Fruit fly (Drosophila melanogaster) whole organism, embryonic: Measurements from ENCODE around the gene CkIIalpha-i3.

Experiments
- Blimp-1 ChIP-seq: fragments of 200-800 bp; sonication (Bioruptor generic); optimal IDR thresholded peaks from 3 replicates; lab custom pipeline; 2018; ENCODE audit warnings: missing biosample characterization, missing genetic modification characterization, mild to moderate bottlenecking, moderate library complexity, missing genetic modification reagents
- CG10209 ChIP-seq: fragments of 200-800 bp; sonication (Bioruptor generic); optimal IDR thresholded peaks from 3 replicates; lab custom pipeline; 2017; ENCODE audit warnings: missing biosample characterization, mild to moderate bottlenecking, missing genetic modification characterization, missing genetic modification reagents
- CG10543 ChIP-seq: fragments of 200-800 bp; sonication (Bioruptor generic); optimal IDR thresholded peaks from 3 replicates; lab custom pipeline; 2017; ENCODE audit warnings: missing biosample characterization, mild to moderate bottlenecking, missing genetic modification characterization, moderate library complexity
- CG10959 ChIP-seq: fragments of 200-800 bp; sonication (Bioruptor generic); IDR thresholded peaks from 2 replicates; pipeline ENCODE4 v1.3.6; 2022; ENCODE audit warnings: missing biosample characterization, missing genetic modification characterization
- CG11093 ChIP-seq: fragments of 200-800 bp; sonication (Bioruptor generic); IDR thresholded peaks from 3 replicates; pipeline ENCODE4 v1.3.6; 2022; ENCODE audit warnings: missing biosample characterization, missing genetic modification characterization
- CG12744 ChIP-seq: fragments of 200-800 bp; sonication (Bioruptor generic); optimal IDR thresholded peaks from 2 replicates; lab custom pipeline; 2016; ENCODE audit warnings: missing biosample characterization, missing genetic modification characterization
- CG12942 ChIP-seq: fragments of 200-800 bp; sonication (Bioruptor generic); optimal IDR thresholded peaks from 3 replicates; lab custom pipeline; 2016; ENCODE audit warnings: missing biosample characterization, missing genetic modification characterization
- CG13894 ChIP-seq: fragments of 200-800 bp; sonication (Bioruptor generic); optimal IDR thresholded peaks from 3 replicates; lab custom pipeline; 2018; ENCODE audit warnings: missing biosample characterization, mild to moderate bottlenecking, missing genetic modification characterization, moderate library complexity
- CG14050 ChIP-seq: fragments of 200-800 bp; sonication (Bioruptor generic); IDR thresholded peaks from 3 replicates; pipeline ENCODE4 v1.3.6; 2022; ENCODE audit warnings: missing biosample characterization, missing genetic modification characterization
- CG14710 ChIP-seq: fragments of 200-800 bp; sonication (Bioruptor generic); optimal IDR thresholded peaks from 3 replicates; lab custom pipeline; 2019; ENCODE audit warnings: missing biosample characterization, mild to moderate bottlenecking, missing genetic modification characterization, moderate library complexity
- CG14965 ChIP-seq: fragments of 200-800 bp; sonication (Bioruptor generic); optimal IDR thresholded peaks from 2 replicates; lab custom pipeline; 2016; ENCODE audit warnings: missing biosample characterization, missing genetic modification characterization, borderline replicate concordance
- CG15011 ChIP-seq: fragments of 200-800 bp; sonication (Bioruptor generic); optimal IDR thresholded peaks from 3 replicates; lab custom pipeline; 2018; ENCODE audit warnings: missing biosample characterization, mild to moderate bottlenecking, missing genetic modification characterization
- CG17328 ChIP-seq: fragments of 200-800 bp; sonication (Bioruptor generic); IDR thresholded peaks from 2 replicates; pipeline ENCODE4 v1.3.6; 2022; ENCODE audit warnings: missing biosample characterization, missing genetic modification characterization
- CG17359 ChIP-seq: fragments of 200-800 bp; sonication (Bioruptor generic); optimal IDR thresholded peaks from 3 replicates; lab custom pipeline; 2018; ENCODE audit warnings: missing biosample characterization, mild to moderate bottlenecking, missing genetic modification characterization, moderate library complexity
- CG17385 ChIP-seq: fragments of 200-800 bp; sonication (Bioruptor generic); optimal IDR thresholded peaks from 3 replicates; lab custom pipeline; 2018; ENCODE audit warnings: missing biosample characterization, mild to moderate bottlenecking, missing genetic modification characterization
- CG31365 ChIP-seq: fragments of 200-800 bp; sonication (Bioruptor generic); optimal IDR thresholded peaks from 2 replicates; lab custom pipeline; 2018; ENCODE audit warnings: missing biosample characterization, mild to moderate bottlenecking, missing genetic modification characterization
- CG3163 ChIP-seq: fragments of 200-800 bp; sonication (Bioruptor generic); optimal IDR thresholded peaks from 3 replicates; lab custom pipeline; 2016; ENCODE audit warnings: missing biosample characterization, missing genetic modification characterization
- CG3281 ChIP-seq: fragments of 200-800 bp; sonication (Bioruptor generic); optimal IDR thresholded peaks from 3 replicates; lab custom pipeline; 2017; ENCODE audit warnings: missing biosample characterization, mild to moderate bottlenecking, missing genetic modification characterization
- CG4404 ChIP-seq: fragments of 200-800 bp; sonication (Bioruptor generic); IDR thresholded peaks from 2 replicates; pipeline ENCODE4 v1.3.6; 2022; ENCODE audit warnings: missing biosample characterization, missing genetic modification characterization
- CG5953 ChIP-seq: fragments of 200-800 bp; sonication (Bioruptor generic); IDR thresholded peaks from 2 replicates; pipeline ENCODE4 v1.3.6; 2022; ENCODE audit warnings: missing biosample characterization, missing genetic modification characterization
- CG6272 ChIP-seq: fragments of 200-800 bp; sonication (Bioruptor generic); IDR thresholded peaks from 2 replicates; pipeline ENCODE4 v1.3.6; 2022; ENCODE audit warnings: missing biosample characterization, missing genetic modification characterization
- CG6683 ChIP-seq: fragments of 200-800 bp; sonication (Bioruptor generic); optimal IDR thresholded peaks from 2 replicates; lab custom pipeline; 2017; ENCODE audit warnings: missing biosample characterization, mild to moderate bottlenecking, missing genetic modification characterization, missing genetic modification reagents
- CG6854 ChIP-seq: fragments of 200-800 bp; sonication (Bioruptor generic); optimal IDR thresholded peaks from 3 replicates; lab custom pipeline; 2017; ENCODE audit warnings: missing biosample characterization, mild to moderate bottlenecking, missing genetic modification characterization
- CG7987 ChIP-seq: fragments of 200-800 bp; sonication (Bioruptor generic); optimal IDR thresholded peaks from 2 replicates; lab custom pipeline; 2018; ENCODE audit warnings: missing biosample characterization, mild to moderate bottlenecking, missing genetic modification characterization, moderate library complexity
- CG9215 ChIP-seq: fragments of 200-800 bp; sonication (Bioruptor generic); IDR thresholded peaks from 2 replicates; pipeline ENCODE4 v1.3.6; 2022; ENCODE audit warnings: missing biosample characterization, missing genetic modification characterization
- CG9876 ChIP-seq: fragments of 200-800 bp; sonication (Bioruptor generic); optimal IDR thresholded peaks from 2 replicates; lab custom pipeline; 2016; ENCODE audit warnings: missing biosample characterization, missing genetic modification characterization
- CG9932 ChIP-seq: fragments of 200-800 bp; sonication (Bioruptor generic); IDR thresholded peaks from 2 replicates; pipeline ENCODE4 v1.3.6; 2022; ENCODE audit warnings: missing biosample characterization, missing genetic modification characterization
- Dad ChIP-seq: fragments of 200-800 bp; sonication (Bioruptor generic); optimal IDR thresholded peaks from 3 replicates; lab custom pipeline; 2016; ENCODE audit warnings: missing biosample characterization, missing genetic modification characterization
- Dip3 ChIP-seq: fragments of 200-800 bp; sonication (Bioruptor generic); optimal IDR thresholded peaks from 3 replicates; lab custom pipeline; 2016; ENCODE audit warnings: missing biosample characterization, missing genetic modification characterization
- E2f1 ChIP-seq: fragments of 200-800 bp; sonication (Bioruptor generic); IDR thresholded peaks from 2 replicates; pipeline ENCODE4 v1.3.6; 2022; ENCODE audit warnings: missing biosample characterization, missing genetic modification characterization
- GATAe ChIP-seq: fragments of 200-800 bp; sonication (Bioruptor generic); conservative IDR thresholded peaks from 2 replicates; pipeline ENCODE4 v1.3.6; 2022; ENCODE audit warnings: missing biosample characterization, missing genetic modification characterization
- Hmr ChIP-seq: fragments of 200-800 bp; sonication (Bioruptor generic); optimal IDR thresholded peaks from 3 replicates; lab custom pipeline; 2017; ENCODE audit warnings: mild to moderate bottlenecking, missing biosample characterization, missing genetic modification reagents, missing genetic modification characterization
- Max ChIP-seq: fragments of 200-800 bp; sonication (Bioruptor generic); optimal IDR thresholded peaks from 2 replicates; lab custom pipeline; 2016; ENCODE audit warnings: missing biosample characterization, mild to moderate bottlenecking, missing genetic modification characterization
- Mes4 ChIP-seq: fragments of 200-800 bp; sonication (Bioruptor generic); optimal IDR thresholded peaks from 2 replicates; lab custom pipeline; 2016; ENCODE audit warnings: missing biosample characterization, missing genetic modification characterization
- Scr ChIP-seq: fragments of 200-800 bp; sonication (Bioruptor generic); IDR thresholded peaks from 2 replicates; pipeline ENCODE4 v1.3.6; 2022; ENCODE audit warnings: missing biosample characterization, missing genetic modification characterization; ENCODE audit not compliant: partially characterized antibody
- Tbp ChIP-seq: fragments of >200 bp; optimal IDR thresholded peaks from 2 replicates; lab custom pipeline; 2018; ENCODE audit warnings: missing biosample characterization, missing genetic modification characterization
- bab2 ChIP-seq: fragments of 200-800 bp; sonication (Bioruptor generic); optimal IDR thresholded peaks from 2 replicates; lab custom pipeline; 2016; ENCODE audit warnings: missing biosample characterization, missing genetic modification characterization
- danr ChIP-seq: fragments of 200-800 bp; sonication (Bioruptor generic); IDR thresholded peaks from 2 replicates; pipeline ENCODE4 v1.3.6; 2022; ENCODE audit warnings: missing biosample characterization, missing genetic modification characterization
- dmrt11E ChIP-seq: fragments of 200-800 bp; sonication (Bioruptor generic); optimal IDR thresholded peaks from 3 replicates; lab custom pipeline; 2018; ENCODE audit warnings: missing biosample characterization, mild to moderate bottlenecking, missing genetic modification characterization, moderate library complexity
- en ChIP-seq: fragments of 200-800 bp; sonication (Bioruptor generic); optimal IDR thresholded peaks from 2 replicates; lab custom pipeline; 2016; ENCODE audit warnings: missing biosample characterization, missing genetic modification characterization
- fd64A ChIP-seq: fragments of 200-800 bp; sonication (Bioruptor generic); optimal IDR thresholded peaks from 3 replicates; lab custom pipeline; 2018; ENCODE audit warnings: missing biosample characterization, mild to moderate bottlenecking, missing genetic modification characterization
- fu2 ChIP-seq: fragments of 200-800 bp; sonication (Bioruptor generic); optimal IDR thresholded peaks from 2 replicates; lab custom pipeline; 2016; ENCODE audit warnings: missing biosample characterization, missing genetic modification characterization
- gfzf ChIP-seq: fragments of 200-800 bp; sonication (Bioruptor generic); optimal IDR thresholded peaks from 2 replicates; lab custom pipeline; 2016; ENCODE audit warnings: missing biosample characterization, mild to moderate bottlenecking, missing genetic modification characterization, moderate library complexity
- kay ChIP-seq: fragments of 200-800 bp; sonication (Bioruptor generic); optimal IDR thresholded peaks from 2 replicates; lab custom pipeline; 2016; ENCODE audit warnings: missing biosample characterization, missing genetic modification characterization
- pum ChIP-seq: fragments of 200-800 bp; sonication (Bioruptor generic); optimal IDR thresholded peaks from 2 replicates; lab custom pipeline; 2016; ENCODE audit warnings: missing biosample characterization, missing genetic modification characterization
- sc ChIP-seq, 3 experiments: fragments of >200 bp in 2 of 3; fragments of 200-800 bp in 1 of 3; sonication (Bioruptor generic) in 1 of 3; optimal IDR thresholded peaks; 2 replicates in 2 of 3; 3 replicates in 1 of 3; lab custom pipeline; 2017; ENCODE audit warnings: mild to moderate bottlenecking in 1 of 3, missing biosample characterization in 1 of 3, missing genetic modification characterization in 1 of 3, missing genetic modification reagents in 1 of 3
- scrt ChIP-seq: fragments of 200-800 bp; sonication (Bioruptor generic); optimal IDR thresholded peaks from 2 replicates; lab custom pipeline; 2018; ENCODE audit warnings: missing biosample characterization, mild to moderate bottlenecking, missing genetic modification characterization, moderate library complexity
- sqz ChIP-seq: fragments of 200-800 bp; sonication (Bioruptor generic); optimal IDR thresholded peaks from 3 replicates; lab custom pipeline; 2018; ENCODE audit warnings: missing biosample characterization, mild to moderate bottlenecking, missing genetic modification characterization
- tgo ChIP-seq: fragments of 200-800 bp; sonication (Bioruptor generic); IDR thresholded peaks from 3 replicates; pipeline ENCODE4 v1.3.6; 2022; ENCODE audit warnings: missing biosample characterization, missing genetic modification characterization

The CkIIalpha-i3 gene

DNA sequence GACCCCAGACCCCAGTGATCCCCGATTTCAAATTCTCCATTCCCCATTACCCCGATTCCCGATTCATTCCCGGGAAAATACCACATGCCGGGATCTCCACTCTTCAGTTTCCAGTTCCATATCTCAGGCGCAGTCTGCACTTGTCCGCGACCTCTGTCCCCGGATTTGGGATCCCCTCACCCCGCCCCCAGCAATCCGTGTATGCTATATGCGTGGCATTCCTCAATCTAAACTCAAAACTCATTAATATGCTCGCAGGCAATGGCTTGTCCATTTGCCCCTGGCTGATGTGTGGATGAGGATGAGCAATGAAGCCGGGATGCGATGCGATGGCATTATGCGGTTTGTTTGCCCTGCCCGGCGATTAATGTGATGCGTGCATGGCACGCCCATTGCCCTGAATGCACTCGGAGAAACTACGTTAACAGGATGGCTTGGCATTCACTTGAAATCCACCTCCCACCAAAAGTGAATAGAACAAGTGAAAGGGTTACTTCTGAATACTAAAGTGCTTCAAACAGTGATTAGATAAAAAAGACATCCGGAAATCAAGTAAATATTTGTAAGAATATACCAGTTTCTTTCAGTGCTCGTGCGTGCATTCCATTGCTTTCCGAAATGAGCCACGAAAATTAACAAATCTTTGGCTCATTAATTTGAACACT, 15.3 kb upstream of the CkIIalpha-i3 start (continued):
- no peak for TF ChIP-seq CG31365 (tag; lab: Kevin White, UChicago)
- TF ChIP-seq kay (GFP tag; lab: Kevin White, UChicago), result peak; percentile 8
- TF ChIP-seq dmrt11E (tag; lab: Kevin White, UChicago), result peak; percentile 98
- no peak for TF ChIP-seq CG6854
- TF ChIP-seq danr (GFP tag; lab: Robert Waterston, UW), result peak; percentile 63; the same call in 1 of the 2 replicates
- TF ChIP-seq CG13894 (tag; lab: Kevin White, UChicago), result no peak
- peak; percentile 20 for TF ChIP-seq CG17385 (GFP tag; lab: Kevin White, UChicago)
- TF ChIP-seq bab2 (GFP tag; lab: Kevin White, UChicago), result peak; percentile 82
- TF ChIP-seq Blimp-1 (GFP tag; lab: Kevin White, UChicago), result peak; percentile 76
- TF ChIP-seq fd64A (GFP tag; lab: Kevin White, UChicago), result peak; percentile 16
- peak; percentile 78 for TF ChIP-seq CG10209 (GFP tag; lab: Kevin White, UChicago)
- peak; percentile 74; the same call in 2 of the 3 replicates for TF ChIP-seq tgo (GFP tag; lab: Robert Waterston, UW)
- no peak for TF ChIP-seq fu2 (GFP tag; lab: Kevin White, UChicago)
- peak; percentile 26 for TF ChIP-seq CG14965 (GFP tag; lab: Kevin White, UChicago)
- no peak for TF ChIP-seq GATAe
- TF ChIP-seq Dip3, result no peak
- TF ChIP-seq CG12942 (GFP tag; lab: Kevin White, UChicago), result peak; percentile 67
- TF ChIP-seq en, result peak; percentile 72
- TF ChIP-seq CG7987 (GFP tag; lab: Kevin White, UChicago), result peak; percentile 39
- peak; percentile 93 for TF ChIP-seq CG14710 (tag; lab: Kevin White, UChicago)
- TF ChIP-seq CG9876 (GFP tag; lab: Kevin White, UChicago), result peak; percentile 42
- peak; percentile 69 for TF ChIP-seq E2f1 (GFP tag; lab: Robert Waterston, UW)
- TF ChIP-seq CG9215 (GFP tag; lab: Robert Waterston, UW), result peak; percentile 33; the same call in 1 of the 2 replicates
- TF ChIP-seq CG9932 (GFP tag; lab: Robert Waterston, UW), result no peak
- TF ChIP-seq CG5953 (GFP tag; lab: Robert Waterston, UW), result no peak
- no peak for TF ChIP-seq Tbp (GFP tag; lab: Kevin White, UChicago)
- peak; percentile 90 for TF ChIP-seq Mes4
- peak; percentile 69 for TF ChIP-seq CG6272
- TF ChIP-seq CG10959, result peak; percentile 98
- no peak for TF ChIP-seq scrt (GFP tag; lab: Kevin White, UChicago)
- peak; percentile 66; the same call in 2 of the 3 replicates for TF ChIP-seq CG11093 (GFP tag; lab: Robert Waterston, UW)
- peak; percentile 66 for TF ChIP-seq Max (GFP tag; lab: Kevin White, UChicago)
- peak; percentile 52 for TF ChIP-seq CG3163 (GFP tag; lab: Kevin White, UChicago)
- TF ChIP-seq CG10543, result no peak
- TF ChIP-seq Hmr (GFP tag; lab: Kevin White, UChicago), result no peak
- no peak for TF ChIP-seq CG15011 (GFP tag; lab: Kevin White, UChicago)
- TF ChIP-seq CG4404, result peak; percentile 96
- peak; percentile 68 for TF ChIP-seq Dad (GFP tag; lab: Kevin White, UChicago)
- peak; percentile 64 for TF ChIP-seq CG12744 (GFP tag; lab: Kevin White, UChicago)
- peak; percentile 86 for TF ChIP-seq pum
- TF ChIP-seq Scr (GFP tag; lab: Robert Waterston, UW), result no peak
- TF ChIP-seq sqz (GFP tag; lab: Kevin White, UChicago), result no peak
- TF ChIP-seq CG17359 (tag; lab: Kevin White, UChicago), result peak; percentile 55
- TF ChIP-seq gfzf, result no peak
- no peak for TF ChIP-seq CG6683 (GFP tag; lab: Kevin White, UChicago)
- peak; percentile 94 for TF ChIP-seq CG17328
- TF ChIP-seq CG14050 (GFP tag; lab: Robert Waterston, UW), result no peak
- TF ChIP-seq sc (optimal IDR thresholded peaks at IDR 0.05; lab: Kevin White, UChicago), result no peak
- peak; percentile 87 for TF ChIP-seq sc (GFP tag; optimal IDR thresholded peaks at IDR 0.05; lab: Kevin White, UChicago)
- TF ChIP-seq CG3281 (GFP tag; lab: Kevin White, UChicago), result no peak
